Worm (Caenorhabditis elegans) whole organism, mixed stage, embryonic: ENCODE data around the gene T06E8.2.

ENCODE experiments used
- bed-3 ChIP-seq: fragments of 200-800 bp; sonication (Bioruptor generic); optimal IDR thresholded peaks from 3 replicates; lab custom pipeline; 2018; ENCODE audit warnings: mild to moderate bottlenecking, missing genetic modification characterization, moderate library complexity, missing compliant biosample characterization
- blmp-1 ChIP-seq: fragments of 150-350 bp; optimal IDR thresholded peaks from 2 replicates; lab custom pipeline; 2014; ENCODE audit warnings: missing biosample characterization, missing genetic modification characterization
- ceh-39 ChIP-seq: fragments of 150-350 bp; optimal IDR thresholded peaks from 2 replicates; lab custom pipeline; 2014; ENCODE audit warnings: missing biosample characterization, missing genetic modification characterization
- ceh-43 ChIP-seq: fragments of 200-800 bp; sonication (Bioruptor generic); optimal IDR thresholded peaks from 2 replicates; lab custom pipeline; 2018; ENCODE audit warnings: mild to moderate bottlenecking, missing genetic modification characterization, moderate library complexity, missing compliant biosample characterization
- ceh-83 ChIP-seq: fragments of 200-800 bp; sonication (Bioruptor generic); optimal IDR thresholded peaks from 2 replicates; lab custom pipeline; 2018; ENCODE audit warnings: mild to moderate bottlenecking, missing genetic modification characterization, missing compliant biosample characterization
- ces-1 ChIP-seq: fragments of 150-350 bp; optimal IDR thresholded peaks from 2 replicates; lab custom pipeline; 2014; ENCODE audit warnings: missing biosample characterization, missing genetic modification reagents, missing genetic modification characterization
- cnd-1 ChIP-seq: fragments of 200-800 bp; sonication (Bioruptor generic); optimal IDR thresholded peaks from 2 replicates; lab custom pipeline; 2018; ENCODE audit warnings: mild to moderate bottlenecking, missing genetic modification characterization, missing compliant biosample characterization
- elt-1 ChIP-seq: sonication (generic microtip); optimal IDR thresholded peaks from 2 replicates; lab custom pipeline; 2017; ENCODE audit warnings: missing genetic modification characterization, mild to moderate bottlenecking, missing compliant biosample characterization, antibody characterized with exemption, moderate library complexity, borderline replicate concordance; ENCODE audit not compliant: insufficient read depth
- elt-3 ChIP-seq: fragments of 150-350 bp; optimal IDR thresholded peaks from 2 replicates; lab custom pipeline; 2014; ENCODE audit warnings: missing biosample characterization, missing genetic modification characterization
- flh-1 ChIP-seq: fragments of 200-800 bp; sonication (Bioruptor generic); optimal IDR thresholded peaks from 2 replicates; lab custom pipeline; 2018; ENCODE audit warnings: mild to moderate bottlenecking, missing genetic modification characterization, moderate library complexity, missing compliant biosample characterization
- ham-2 ChIP-seq: fragments of 200-800 bp; sonication (Bioruptor generic); optimal IDR thresholded peaks from 2 replicates; lab custom pipeline; 2018; ENCODE audit warnings: mild to moderate bottlenecking, missing genetic modification characterization, missing compliant biosample characterization
- hlh-1 ChIP-seq: fragments of 150-350 bp; optimal IDR thresholded peaks from 2 replicates; lab custom pipeline; 2014; ENCODE audit warnings: missing biosample characterization, missing genetic modification reagents, missing genetic modification characterization
- lin-13 ChIP-seq: fragments of 150-350 bp; optimal IDR thresholded peaks from 2 replicates; lab custom pipeline; 2014; ENCODE audit warnings: missing biosample characterization, missing genetic modification characterization
- lin-32 ChIP-seq: fragments of 200-800 bp; sonication (Bioruptor generic); optimal IDR thresholded peaks from 2 replicates; lab custom pipeline; 2018; ENCODE audit warnings: mild to moderate bottlenecking, missing genetic modification characterization, missing compliant biosample characterization
- lsy-2 ChIP-seq: fragments of 150-350 bp; optimal IDR thresholded peaks from 2 replicates; lab custom pipeline; 2014; ENCODE audit warnings: missing biosample characterization, missing genetic modification characterization
- mab-5 ChIP-seq: fragments of 150-350 bp; optimal IDR thresholded peaks from 2 replicates; lab custom pipeline; 2014; ENCODE audit warnings: missing biosample characterization, missing genetic modification characterization
- mep-1 ChIP-seq: fragments of 150-350 bp; optimal IDR thresholded peaks from 2 replicates; lab custom pipeline; 2017; ENCODE audit warnings: missing biosample characterization, missing genetic modification reagents, missing genetic modification characterization, inconsistent platforms
- mls-2 ChIP-seq: sonication (generic microtip); optimal IDR thresholded peaks from 2 replicates; lab custom pipeline; 2016; ENCODE audit warnings: mild to moderate bottlenecking, missing genetic modification characterization, moderate library complexity, missing compliant biosample characterization
- nhr-237 ChIP-seq: fragments of 150-350 bp; optimal IDR thresholded peaks from 2 replicates; lab custom pipeline; 2014; ENCODE audit warnings: missing biosample characterization, missing genetic modification characterization
- nhr-28 ChIP-seq: fragments of 150-350 bp; optimal IDR thresholded peaks from 2 replicates; lab custom pipeline; 2014; ENCODE audit warnings: missing biosample characterization, missing genetic modification characterization
- nhr-76 ChIP-seq: sonication (generic microtip); optimal IDR thresholded peaks from 2 replicates; lab custom pipeline; 2017; ENCODE audit warnings: missing biosample characterization, missing genetic modification characterization
- pha-4 ChIP-seq: fragments of 150-350 bp; optimal IDR thresholded peaks from 2 replicates; lab custom pipeline; 2018; ENCODE audit warnings: missing biosample characterization, missing genetic modification reagents, missing genetic modification characterization
- sem-2 ChIP-seq: fragments of 200-800 bp; sonication (Bioruptor generic); optimal IDR thresholded peaks from 2 replicates; lab custom pipeline; 2018; ENCODE audit warnings: mild to moderate bottlenecking, missing genetic modification characterization, missing compliant biosample characterization
- snpc-4 ChIP-seq: fragments of 150-350 bp; optimal IDR thresholded peaks from 2 replicates; lab custom pipeline; 2014; ENCODE audit warnings: missing biosample characterization, missing genetic modification characterization
- sptf-1 ChIP-seq: sonication (generic microtip); optimal IDR thresholded peaks from 2 replicates; lab custom pipeline; 2017; ENCODE audit warnings: mild to moderate bottlenecking, missing genetic modification characterization, moderate library complexity, missing compliant biosample characterization
- tbx-8 ChIP-seq: fragments of 200-800 bp; sonication (Bioruptor generic); optimal IDR thresholded peaks from 2 replicates; lab custom pipeline; 2018; ENCODE audit warnings: mild to moderate bottlenecking, missing genetic modification characterization, moderate library complexity, missing compliant biosample characterization
- unc-120 ChIP-seq: sonication (generic microtip); optimal IDR thresholded peaks from 2 replicates; lab custom pipeline; 2017; ENCODE audit warnings: missing genetic modification characterization, missing compliant biosample characterization; ENCODE audit not compliant: poor library complexity, severe bottlenecking
- unc-39 ChIP-seq: fragments of 150-350 bp; optimal IDR thresholded peaks from 2 replicates; lab custom pipeline; 2014; ENCODE audit warnings: missing biosample characterization, missing genetic modification characterization
- unc-62 ChIP-seq: fragments of 150-350 bp; optimal IDR thresholded peaks from 2 replicates; lab custom pipeline; 2014; ENCODE audit warnings: missing biosample characterization, missing genetic modification reagents, missing genetic modification characterization
- zip-8 ChIP-seq: fragments of 150-350 bp; optimal IDR thresholded peaks from 2 replicates; lab custom pipeline; 2014; ENCODE audit warnings: missing biosample characterization, missing genetic modification characterization
- ztf-11 ChIP-seq: fragments of 150-350 bp; optimal IDR thresholded peaks from 2 replicates; lab custom pipeline; 2014; ENCODE audit warnings: missing biosample characterization, missing genetic modification characterization

T06E8.2 gene

ce11 chrV:10075441-10075840 is 39.2 kb upstream of the T06E8.2 start, which contains the start of gene F57A8.7:
TSS of gene F57A8.7 (plus strand) at chrV:10075741.
- TF ChIP-seq mep-1 (tag; lab: Kevin White, UChicago) (no peak), elt-3 (tag; lab: Kevin White, UChicago) (no peak), ceh-83 (GFP tag; lab: Kevin White, UChicago) (no peak), lin-13 (tag; lab: Kevin White, UChicago) (no peak), zip-8 (tag; lab: Kevin White, UChicago) (no peak)

- TF ChIP-seq nhr-237 (no peak), ham-2 (no peak), cnd-1 (tag; lab: Kevin White, UChicago) (no peak), lin-13 (tag; lab: Kevin White, UChicago) (no peak), zip-8 (tag; lab: Kevin White, UChicago) (no peak)
Measured at ce11 chrV:10073793-10074192, 37.6 kb upstream of the T06E8.2 start, which contains the start of gene F57A8.6. TSS of gene F57A8.6 (minus strand) at chrV:10073893.

- TF ChIP-seq bed-3 (no peak), nhr-237 (no peak), lin-32 (GFP tag; lab: Kevin White, UChicago) (no peak), ham-2 (no peak), nhr-28 (tag; lab: Kevin White, UChicago) (no peak), mls-2 (no peak), mab-5 (tag; lab: Kevin White, UChicago) (no peak), blmp-1 (tag; lab: Kevin White, UChicago) (no peak), sptf-1 (tag; lab: Kevin White, UChicago) (no peak), unc-62 (GFP tag; lab: Kevin White, UChicago) (no peak), pha-4 (tag; lab: Kevin White, UChicago) (no peak), unc-39 (tag; lab: Kevin White, UChicago) (no peak), flh-1 (GFP tag; lab: Kevin White, UChicago) (no peak), ceh-83 (GFP tag; lab: Kevin White, UChicago) (no peak), hlh-1 (tag; lab: Kevin White, UChicago) (no peak), nhr-76 (tag; lab: Kevin White, UChicago) (no peak), mep-1 (tag; lab: Kevin White, UChicago) (no peak), zip-8 (tag; lab: Kevin White, UChicago) (no peak)
Measured at ce11 chrV:10072721-10073120, 36.5 kb upstream of the T06E8.2 start.

ce11 chrV:10070541-10070940 is 34.3 kb upstream of the T06E8.2 start, which contains the start of gene nhr-192:
TSS of gene nhr-192 (minus strand) at chrV:10070641.
- TF ChIP-seq unc-39 (tag; lab: Kevin White, UChicago), result no peak

DNA sequence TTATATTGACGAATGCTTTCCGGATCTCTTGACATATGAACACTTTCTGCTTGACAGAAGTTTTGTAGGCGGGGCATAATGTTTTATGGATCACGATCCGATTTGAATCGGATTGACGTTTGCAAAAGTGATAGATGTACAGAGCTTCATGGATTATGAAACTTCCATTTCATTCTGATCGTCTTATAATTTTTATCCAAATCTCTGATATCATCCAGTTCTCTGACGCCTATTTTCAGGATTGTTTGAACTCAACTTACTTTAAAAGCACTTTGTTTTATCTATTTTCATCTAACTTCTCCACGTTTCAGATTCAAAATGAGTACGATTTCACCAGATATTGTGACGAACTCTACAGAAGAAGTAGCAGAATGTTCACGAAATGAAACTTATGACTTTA is 30.6 kb upstream of the T06E8.2 start, which contains the start of gene npr-39:
TSS of gene npr-39 (plus strand) at position 301 of the 400 bp plus-strand sequence.
- TF ChIP-seq zip-8 (tag; lab: Kevin White, UChicago), result no peak
- no peak for TF ChIP-seq hlh-1 (tag; lab: Kevin White, UChicago)
- no peak for TF ChIP-seq cnd-1 (tag; lab: Kevin White, UChicago)
- no peak for TF ChIP-seq ham-2
- no peak for TF ChIP-seq bed-3
- no peak for TF ChIP-seq unc-120 (tag; lab: Kevin White, UChicago)
- TF ChIP-seq snpc-4, result no peak
- TF ChIP-seq mep-1 (tag; lab: Kevin White, UChicago), result no peak
- TF ChIP-seq blmp-1 (tag; lab: Kevin White, UChicago), result no peak
- TF ChIP-seq ceh-43 (GFP tag; lab: Kevin White, UChicago), result no peak
- no peak for TF ChIP-seq ces-1
- no peak for TF ChIP-seq ceh-83 (GFP tag; lab: Kevin White, UChicago)
- no peak for TF ChIP-seq mls-2
- TF ChIP-seq nhr-28 (tag; lab: Kevin White, UChicago), result no peak
- no peak for TF ChIP-seq elt-3 (tag; lab: Kevin White, UChicago)
- no peak for TF ChIP-seq unc-62 (GFP tag; lab: Kevin White, UChicago)
- no peak for TF ChIP-seq ceh-39 (tag; lab: Kevin White, UChicago)
- TF ChIP-seq pha-4 (tag; lab: Kevin White, UChicago), result no peak

DNA sequence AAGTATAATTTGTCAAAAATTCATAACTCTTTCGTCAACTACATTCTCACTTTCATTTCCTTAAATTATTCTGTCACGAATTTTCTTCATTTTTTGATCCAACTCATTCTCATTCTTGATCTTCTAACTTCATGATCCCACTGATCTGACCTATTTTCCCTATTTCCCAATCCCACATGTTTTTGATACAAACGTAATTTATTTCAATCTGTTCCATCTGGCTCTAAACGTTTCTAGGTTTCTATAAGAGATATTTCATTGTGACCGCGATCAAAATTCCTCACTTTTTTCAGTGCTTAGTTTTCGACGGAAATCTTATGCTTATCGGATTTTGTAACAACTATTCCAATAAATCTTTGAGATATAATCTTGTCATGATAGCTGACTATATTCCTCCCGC is 29.5 kb upstream of the T06E8.2 start:
- TF ChIP-seq pha-4 (tag; lab: Kevin White, UChicago) (no peak), nhr-237 (no peak), sptf-1 (tag; lab: Kevin White, UChicago) (no peak), tbx-8 (GFP tag; lab: Kevin White, UChicago) (no peak), ztf-11 (no peak), unc-62 (GFP tag; lab: Kevin White, UChicago) (no peak), mep-1 (tag; lab: Kevin White, UChicago) (no peak), ceh-43 (GFP tag; lab: Kevin White, UChicago) (no peak), zip-8 (tag; lab: Kevin White, UChicago) (no peak), elt-1 (tag; lab: Kevin White, UChicago) (no peak), ceh-39 (tag; lab: Kevin White, UChicago) (no peak), sem-2 (GFP tag; lab: Kevin White, UChicago) (no peak), lsy-2 (no peak), bed-3 (no peak), nhr-76 (tag; lab: Kevin White, UChicago) (no peak), ham-2 (no peak), unc-120 (tag; lab: Kevin White, UChicago) (no peak)
